Fruit fly (Drosophila melanogaster) whole organism, pupa: ENCODE measurements around the gene CG5167.

Experiments
- CG12605 ChIP-seq: fragments of 200-800 bp; sonication (Bioruptor generic); IDR thresholded peaks from 2 replicates; pipeline ENCODE4 v1.3.6; 2022; ENCODE audit warnings: missing biosample characterization, missing genetic modification characterization
- CG14655 ChIP-seq: fragments of 200-800 bp; sonication (Bioruptor generic); optimal IDR thresholded peaks from 3 replicates; lab custom pipeline; 2017; ENCODE audit warnings: mild to moderate bottlenecking, missing biosample characterization, missing genetic modification reagents, missing genetic modification characterization
- CG15710 ChIP-seq: fragments of 200-800 bp; sonication (Bioruptor generic); optimal IDR thresholded peaks from 2 replicates; lab custom pipeline; 2018; ENCODE audit warnings: missing biosample characterization, mild to moderate bottlenecking, missing genetic modification characterization, moderate library complexity
- CG8301 ChIP-seq: fragments of 200-800 bp; sonication (Bioruptor generic); optimal IDR thresholded peaks from 2 replicates; lab custom pipeline; 2018; ENCODE audit warnings: missing biosample characterization, mild to moderate bottlenecking, missing genetic modification characterization
- Snoo ChIP-seq: fragments of 200-800 bp; sonication (Bioruptor generic); optimal IDR thresholded peaks from 3 replicates; lab custom pipeline; 2017; ENCODE audit warnings: missing biosample characterization, mild to moderate bottlenecking, missing genetic modification characterization, inconsistent platforms

DNA sequence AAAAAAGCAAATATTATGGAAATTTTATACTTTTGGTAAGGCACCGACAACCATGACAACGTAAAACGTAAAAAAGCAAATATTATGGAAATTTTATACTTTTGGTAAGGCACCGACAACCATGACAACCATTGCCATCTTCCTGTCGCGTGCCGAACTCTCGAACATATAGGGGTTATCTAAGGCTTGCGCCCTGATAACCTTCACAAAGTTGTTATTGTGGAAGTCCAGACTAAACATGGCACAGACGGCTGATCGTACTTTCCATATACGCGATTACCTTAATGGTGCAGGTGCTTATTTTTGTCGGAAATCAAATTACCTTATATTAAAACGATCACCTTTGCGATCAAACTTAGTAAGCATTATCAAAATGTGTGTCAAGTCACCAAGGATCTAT, 39.1 kb downstream of the CG5167 start:
- no peak for TF ChIP-seq CG8301 (tag; lab: Kevin White, UChicago)
- no peak for TF ChIP-seq CG12605 (GFP tag; lab: Robert Waterston, UW)
- TF ChIP-seq CG15710 (tag; lab: Kevin White, UChicago): no peak
- TF ChIP-seq Snoo (tag; lab: Kevin White, UChicago): no peak
- no peak for TF ChIP-seq CG14655 (GFP tag; lab: Kevin White, UChicago)
